Fruit fly (Drosophila melanogaster) whole organism, larva: ENCODE measurements around the gene CG44271.

ENCODE experiments used
- noc ChIP-seq: fragments of 200-800 bp; sonication (Bioruptor generic); optimal IDR thresholded peaks from 3 replicates; lab custom pipeline; 2019; ENCODE audit warnings: missing biosample characterization, mild to moderate bottlenecking, missing genetic modification characterization, moderate library complexity

Gene CG44271

dm6 chr2L:6747814-6748213 lies at the start of gene CG44271:
Gene CG44271, minus strand, starts transcription at chr2L:6747914.
- TF ChIP-seq noc: no peak

dm6 chr2L:6797408-6797807 lies 49.7 kb upstream of the CG44271 start:
- no peak for TF ChIP-seq noc

dm6 chr2L:6794956-6795522 lies 47.3 kb upstream of the CG44271 start:
- TF ChIP-seq noc: no peak

dm6 chr2L:6794418-6794793 lies 46.7 kb upstream of the CG44271 start:
- TF ChIP-seq noc: no peak

dm6 chr2L:6793763-6794417 lies 46.2 kb upstream of the CG44271 start:
- no peak for TF ChIP-seq noc

dm6 chr2L:6791845-6792443 lies 44.2 kb upstream of the CG44271 start:
- no peak for TF ChIP-seq noc

dm6 chr2L:6789358-6789757 lies 41.6 kb upstream of the CG44271 start:
- peak; percentile 27 for TF ChIP-seq noc

- TF ChIP-seq noc: no peak
These were observed 40.3 kb upstream of the CG44271 start for dm6 chr2L:6787973-6788368.

dm6 chr2L:6787029-6787972 lies 39.6 kb upstream of the CG44271 start:
- TF ChIP-seq noc: peak; percentile 94

dm6 chr2L:6786674-6787028 lies 38.9 kb upstream of the CG44271 start, which contains the start of gene nrv1:
Gene nrv1, minus strand, starts transcription at chr2L:6786861.
- no peak for TF ChIP-seq noc

- TF ChIP-seq noc: peak; percentile 29
These were observed 37.9 kb upstream of the CG44271 start for dm6 chr2L:6785583-6785982.

- no peak for TF ChIP-seq noc
These were observed 36.5 kb upstream of the CG44271 start for dm6 chr2L:6784235-6784634.

dm6 chr2L:6783395-6783794 lies 35.7 kb upstream of the CG44271 start:
- TF ChIP-seq noc: no peak

- TF ChIP-seq noc: no peak
These were observed 27.1 kb upstream of the CG44271 start for dm6 chr2L:6774853-6775252.

dm6 chr2L:6773645-6774044 lies 25.9 kb upstream of the CG44271 start, which contains the start of gene CG17378:
Gene CG17378, plus strand, starts transcription at chr2L:6774041.
- no peak for TF ChIP-seq noc

dm6 chr2L:6772655-6773054 lies 24.9 kb upstream of the CG44271 start, which contains the start of gene LUBEL:
Gene LUBEL, minus strand, starts transcription at chr2L:6772755.
- TF ChIP-seq noc: no peak

dm6 chr2L:6759528-6759927 lies 11.8 kb upstream of the CG44271 start, which contains the start of gene CG11322:
Gene CG11322, minus strand, starts transcription at chr2L:6759628.
- no peak for TF ChIP-seq noc
